Fruit fly (Drosophila melanogaster): ENCODE data around the gene CG12115.

- TF ChIP-seq psq (optimal IDR thresholded peaks at IDR 0.05) (no peak), CG8478 (optimal IDR thresholded peaks at IDR 0.05) (no peak), usp (GFP tag; optimal IDR thresholded peaks at IDR 0.05) (no peak), Dll (optimal IDR thresholded peaks at IDR 0.05) (no peak)
Measured at dm6 chrX:9201866-9202681, 11.7 kb upstream of the CG12115 start.

Data from whole organism.